Worm (Caenorhabditis elegans) whole organism, L1 larva: ENCODE data around the gene D2045.9.

Experiments
- lin-13 ChIP-seq: fragments of 150-350 bp; optimal IDR thresholded peaks from 2 replicates; lab custom pipeline; 2014; ENCODE audit warnings: missing biosample characterization, missing genetic modification reagents, missing genetic modification characterization
- lir-3 ChIP-seq: sonication (generic microtip); optimal IDR thresholded peaks from 2 replicates; lab custom pipeline; 2016; ENCODE audit warnings: mild to moderate bottlenecking, missing genetic modification characterization, moderate library complexity, missing compliant biosample characterization; ENCODE audit not compliant: poor library complexity
- lsy-2 ChIP-seq, 2 experiments: fragments of 150-350 bp; optimal IDR thresholded peaks; 2 replicates each; lab custom pipeline; 2014; ENCODE audit warnings: missing biosample characterization in 2 of 2, missing genetic modification characterization in 2 of 2
- mdl-1 ChIP-seq, 2 experiments: fragments of 150-350 bp; optimal IDR thresholded peaks; 2 replicates each; lab custom pipeline; 2014 to 2017; ENCODE audit warnings: missing biosample characterization in 2 of 2, missing genetic modification characterization in 2 of 2, inconsistent platforms in 1 of 2
- nhr-11 ChIP-seq: fragments of 150-350 bp; optimal IDR thresholded peaks from 2 replicates; lab custom pipeline; 2014; ENCODE audit warnings: missing biosample characterization, missing genetic modification characterization
- nhr-28 ChIP-seq: fragments of 150-350 bp; optimal IDR thresholded peaks from 2 replicates; lab custom pipeline; 2014; ENCODE audit warnings: missing biosample characterization, missing genetic modification characterization
- nhr-47 ChIP-seq: sonication (generic microtip); optimal IDR thresholded peaks from 2 replicates; lab custom pipeline; 2016; ENCODE audit warnings: mild to moderate bottlenecking, missing genetic modification characterization, moderate library complexity, missing compliant biosample characterization
- nhr-77 ChIP-seq: fragments of 150-350 bp; optimal IDR thresholded peaks from 2 replicates; lab custom pipeline; 2014; ENCODE audit warnings: missing biosample characterization, missing genetic modification characterization
- snpc-4 ChIP-seq: fragments of 150-350 bp; optimal IDR thresholded peaks from 2 replicates; lab custom pipeline; 2014; ENCODE audit warnings: missing biosample characterization, missing genetic modification characterization
- unc-130 ChIP-seq: fragments of 150-350 bp; optimal IDR thresholded peaks from 2 replicates; lab custom pipeline; 2017; ENCODE audit warnings: missing biosample characterization, missing genetic modification characterization, inconsistent platforms
- zag-1 ChIP-seq: fragments of 150-350 bp; optimal IDR thresholded peaks from 2 replicates; lab custom pipeline; 2014; ENCODE audit warnings: missing biosample characterization, missing genetic modification characterization

DNA sequence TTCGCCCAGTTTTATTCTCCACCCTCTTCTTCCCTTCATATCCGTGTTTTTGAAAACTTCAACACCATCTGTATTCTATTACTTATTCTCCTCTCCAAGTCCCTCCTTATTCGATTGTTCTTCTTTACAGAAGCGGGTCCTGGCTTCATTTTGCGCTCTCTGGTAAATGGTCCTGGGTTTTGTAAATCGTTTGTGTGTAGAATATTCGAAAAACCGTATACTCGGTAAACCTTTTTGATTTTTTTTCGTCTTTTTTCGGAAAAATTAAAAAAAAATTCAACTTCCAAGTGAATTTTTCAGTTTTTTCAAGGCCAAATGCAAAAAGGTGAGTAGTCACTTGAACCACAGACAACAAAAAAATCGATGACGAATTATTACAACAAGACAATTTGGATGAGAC is at the start of gene D2045.9:
- no peak for TF ChIP-seq mdl-1 (tag; optimal IDR thresholded peaks at IDR 0.05; lab: Kevin White, UChicago)
- no peak for TF ChIP-seq lin-13
- no peak for TF ChIP-seq lir-3 (tag; lab: Kevin White, UChicago)
- no peak for TF ChIP-seq lsy-2 (tag; optimal IDR thresholded peaks at IDR 0.05; lab: Kevin White, UChicago)
- TF ChIP-seq snpc-4 (tag; lab: Kevin White, UChicago) = no peak
- no peak for TF ChIP-seq nhr-77 (tag; lab: Kevin White, UChicago)
- TF ChIP-seq unc-130 (tag; lab: Kevin White, UChicago) = no peak
- no peak for TF ChIP-seq nhr-28 (tag; lab: Kevin White, UChicago)
- TF ChIP-seq nhr-47 (tag; lab: Kevin White, UChicago) = no peak
- TF ChIP-seq nhr-11 (tag; lab: Kevin White, UChicago) = no peak
- TF ChIP-seq zag-1 (tag; lab: Kevin White, UChicago) = no peak
